Worm (Caenorhabditis elegans): ENCODE measurements around the gene K08D8.1.
"Not testable (repeated sequence)": the region's sequence is repeated elsewhere in the genome, so short reads cannot be mapped to it uniquely, and the experiment has no call there.

Gene K08D8.1

ce11 chrIV:12869812-12870211 lies 22.5 kb upstream of the K08D8.1 start:
- TF ChIP-seq fkh-10 (GFP tag; optimal IDR thresholded peaks at IDR 0.05), result no peak
- no peak for TF ChIP-seq sox-4 (tag; optimal IDR thresholded peaks at IDR 0.05)
- no peak for TF ChIP-seq pax-1 (tag; optimal IDR thresholded peaks at IDR 0.05)
- no peak for TF ChIP-seq mec-3 (tag; optimal IDR thresholded peaks at IDR 0.05; ENCODE audit: borderline replicate concordance)

- TF ChIP-seq dve-1 (tag; optimal IDR thresholded peaks at IDR 0.05) (no peak), che-1 (tag; optimal IDR thresholded peaks at IDR 0.05) (no peak), ceh-14 (tag; optimal IDR thresholded peaks at IDR 0.05) (no peak), unc-55 (GFP tag; optimal IDR thresholded peaks at IDR 0.05) (no peak), ceh-24 (tag; optimal IDR thresholded peaks at IDR 0.05) (no peak), hlh-8 (tag; optimal IDR thresholded peaks at IDR 0.05) (no peak), ama-1 (optimal IDR thresholded peaks at IDR 0.05) (no peak), rnt-1 (tag; optimal IDR thresholded peaks at IDR 0.05) (no peak), pat-9 (tag; optimal IDR thresholded peaks at IDR 0.05) (no peak), nfya-1 (tag; optimal IDR thresholded peaks at IDR 0.05) (no peak), ceh-31 (tag; optimal IDR thresholded peaks at IDR 0.05) (no peak), elt-2 (tag; optimal IDR thresholded peaks at IDR 0.05) (no peak), nhr-232 (tag; optimal IDR thresholded peaks at IDR 0.05) (no peak), K09A11.1 (tag; optimal IDR thresholded peaks at IDR 0.05; ENCODE audit: insufficient read depth) (no peak), elt-4 (tag; optimal IDR thresholded peaks at IDR 0.05) (no peak), gmeb-2 (tag; optimal IDR thresholded peaks at IDR 0.05) (no peak)
Measured at ce11 chrIV:12870315-12870714, 22.0 kb upstream of the K08D8.1 start.

ce11 chrIV:12871445-12871947 lies 20.8 kb upstream of the K08D8.1 start, which contains the start of gene clec-187:
clec-187 (minus strand) TSS chrIV:12871495.
- TF ChIP-seq lim-6 (tag; optimal IDR thresholded peaks at IDR 0.05) (no peak), pros-1 (tag; optimal IDR thresholded peaks at IDR 0.05) (no peak), nhr-11 (tag; optimal IDR thresholded peaks at IDR 0.05) (no peak), eyg-1 (tag; optimal IDR thresholded peaks at IDR 0.05) (no peak)

- not testable (repeated sequence) for TF ChIP-seq tbx-7 (tag; optimal IDR thresholded peaks at IDR 0.05); npax-4 (tag; optimal IDR thresholded peaks at IDR 0.05); mec-3 (tag; optimal IDR thresholded peaks at IDR 0.05; ENCODE audit: borderline replicate concordance)
Measured at ce11 chrIV:12875260-12875659, 17.0 kb upstream of the K08D8.1 start, which contains the start of gene ZK896.1. ZK896.1 (minus strand) TSS chrIV:12875360.

- no peak for TF ChIP-seq tbx-2 (tag; optimal IDR thresholded peaks at IDR 0.05)
- no peak for TF ChIP-seq elt-4 (tag; optimal IDR thresholded peaks at IDR 0.05)
- no peak for TF ChIP-seq ceh-30 (tag; optimal IDR thresholded peaks at IDR 0.05)
- no peak for TF ChIP-seq unc-3 (GFP tag; conservative IDR thresholded peaks at IDR 0.05)
- TF ChIP-seq unc-3 (tag; optimal IDR thresholded peaks at IDR 0.05), result no peak
- no peak for TF ChIP-seq nhr-11 (tag; optimal IDR thresholded peaks at IDR 0.05)
- no peak for TF ChIP-seq unc-55 (GFP tag; optimal IDR thresholded peaks at IDR 0.05)
- no peak for TF ChIP-seq dmd-4 (tag; optimal IDR thresholded peaks at IDR 0.05; ENCODE audit: borderline replicate concordance)
- TF ChIP-seq ttx-3 (tag; optimal IDR thresholded peaks at IDR 0.05), result no peak
- TF ChIP-seq ceh-22 (tag; optimal IDR thresholded peaks at IDR 0.05), result no peak
- no peak for TF ChIP-seq che-1 (tag; optimal IDR thresholded peaks at IDR 0.05)
- no peak for TF ChIP-seq T23F11.4 (GFP tag; optimal IDR thresholded peaks at IDR 0.05)
- TF ChIP-seq hlh-13 (GFP tag; optimal IDR thresholded peaks at IDR 0.05), result no peak
- no peak for TF ChIP-seq zip-5 (tag; optimal IDR thresholded peaks at IDR 0.05)
- TF ChIP-seq syd-9 (tag; optimal IDR thresholded peaks at IDR 0.05), result no peak
- no peak for TF ChIP-seq ceh-24 (tag; optimal IDR thresholded peaks at IDR 0.05)
- no peak for TF ChIP-seq sox-4 (tag; optimal IDR thresholded peaks at IDR 0.05)
Measured at ce11 chrIV:12876558-12876957, 15.7 kb upstream of the K08D8.1 start.

All from whole organism, late embryonic.